Fruit fly (Drosophila melanogaster) whole organism, embryonic: ENCODE measurements around the gene Cdk5alpha.
A peak's percentile ranks its signal among the peaks of the same experiment; 100 is the strongest.

Experiments used
- Bgb ChIP-seq: fragments of 200-800 bp; sonication (Bioruptor generic); IDR thresholded peaks from 2 replicates; pipeline ENCODE4 v1.3.6; 2022; ENCODE audit warnings: missing biosample characterization, missing genetic modification characterization; ENCODE audit not compliant: partially characterized antibody
- CG10366 ChIP-seq: fragments of 200-800 bp; sonication (Bioruptor generic); IDR thresholded peaks from 2 replicates; pipeline ENCODE4 v1.3.6; 2022; ENCODE audit warnings: missing biosample characterization, missing genetic modification characterization
- CG11085 ChIP-seq: fragments of 200-800 bp; sonication (Bioruptor generic); IDR thresholded peaks from 2 replicates; pipeline ENCODE4 v1.3.6; 2022; ENCODE audit warnings: missing biosample characterization, missing genetic modification characterization
- CG12299 ChIP-seq: fragments of 200-800 bp; sonication (Bioruptor generic); optimal IDR thresholded peaks from 2 replicates; lab custom pipeline; 2018; ENCODE audit warnings: missing biosample characterization, mild to moderate bottlenecking, missing genetic modification characterization
- CG14050 ChIP-seq: fragments of 200-800 bp; sonication (Bioruptor generic); IDR thresholded peaks from 3 replicates; pipeline ENCODE4 v1.3.6; 2022; ENCODE audit warnings: missing biosample characterization, missing genetic modification characterization
- CG15601 ChIP-seq: fragments of 200-800 bp; sonication (Bioruptor generic); optimal IDR thresholded peaks from 3 replicates; lab custom pipeline; 2019; ENCODE audit warnings: missing biosample characterization, mild to moderate bottlenecking, missing genetic modification characterization, moderate library complexity
- CG16863 ChIP-seq: fragments of 200-800 bp; sonication (Bioruptor generic); optimal IDR thresholded peaks from 3 replicates; lab custom pipeline; 2016; ENCODE audit warnings: missing biosample characterization, missing genetic modification characterization
- CG18476 ChIP-seq: fragments of 200-800 bp; sonication (Bioruptor generic); optimal IDR thresholded peaks from 2 replicates; lab custom pipeline; 2016; ENCODE audit warnings: missing biosample characterization, mild to moderate bottlenecking, missing genetic modification characterization
- CG42726 ChIP-seq: fragments of 200-800 bp; sonication (Bioruptor generic); IDR thresholded peaks from 2 replicates; pipeline ENCODE4 v1.3.6; 2022; ENCODE audit warnings: missing biosample characterization, missing genetic modification characterization; ENCODE audit not compliant: partially characterized antibody
- CG4820 ChIP-seq: fragments of 200-800 bp; sonication (Bioruptor generic); optimal IDR thresholded peaks from 3 replicates; lab custom pipeline; 2016; ENCODE audit warnings: missing biosample characterization, missing genetic modification characterization
- CG6791 ChIP-seq: fragments of 200-800 bp; sonication (Bioruptor generic); IDR thresholded peaks from 3 replicates; pipeline ENCODE4 v1.3.6; 2022; ENCODE audit warnings: missing biosample characterization, missing genetic modification characterization; ENCODE audit not compliant: partially characterized antibody
- CG7963 ChIP-seq: fragments of 200-800 bp; sonication (Bioruptor generic); IDR thresholded peaks from 3 replicates; pipeline ENCODE4 v1.3.6; 2022; ENCODE audit warnings: missing biosample characterization, missing genetic modification characterization; ENCODE audit not compliant: partially characterized antibody
- CG8388 ChIP-seq: fragments of 200-800 bp; sonication (Bioruptor generic); optimal IDR thresholded peaks from 2 replicates; lab custom pipeline; 2019; ENCODE audit warnings: missing biosample characterization, mild to moderate bottlenecking, missing genetic modification characterization, moderate library complexity
- CG8478 ChIP-seq: fragments of >200 bp; optimal IDR thresholded peaks from 2 replicates; lab custom pipeline; 2018
- CG9215 ChIP-seq: fragments of 200-800 bp; sonication (Bioruptor generic); IDR thresholded peaks from 2 replicates; pipeline ENCODE4 v1.3.6; 2022; ENCODE audit warnings: missing biosample characterization, missing genetic modification characterization
- CG9797 ChIP-seq: fragments of 200-800 bp; sonication (Bioruptor generic); optimal IDR thresholded peaks from 3 replicates; lab custom pipeline; 2018; ENCODE audit warnings: missing biosample characterization, mild to moderate bottlenecking, missing genetic modification characterization
- CTCF ChIP-seq: fragments of 200-800 bp; sonication (Bioruptor generic); optimal IDR thresholded peaks from 2 replicates; lab custom pipeline; 2017; ENCODE audit warnings: missing biosample characterization, mild to moderate bottlenecking, missing genetic modification characterization, moderate library complexity
- Gsc ChIP-seq: fragments of 200-800 bp; sonication (Bioruptor generic); IDR thresholded peaks from 2 replicates; pipeline ENCODE4 v1.3.6; 2022; ENCODE audit warnings: missing biosample characterization, missing genetic modification characterization
- HLH3B ChIP-seq: fragments of 200-800 bp; sonication (Bioruptor generic); IDR thresholded peaks from 2 replicates; pipeline ENCODE4 v1.3.6; 2022; ENCODE audit warnings: missing biosample characterization, missing genetic modification characterization
- HLH54F ChIP-seq: fragments of 200-800 bp; sonication (Bioruptor generic); optimal IDR thresholded peaks from 3 replicates; lab custom pipeline; 2016; ENCODE audit warnings: missing biosample characterization, missing genetic modification characterization
- Hsf ChIP-seq: fragments of 200-800 bp; sonication (Bioruptor generic); optimal IDR thresholded peaks from 3 replicates; lab custom pipeline; 2016; ENCODE audit warnings: missing biosample characterization, missing genetic modification characterization
- Meics ChIP-seq: fragments of 200-800 bp; sonication (Bioruptor generic); optimal IDR thresholded peaks from 2 replicates; lab custom pipeline; 2017; ENCODE audit warnings: missing biosample characterization, mild to moderate bottlenecking, missing genetic modification characterization
- NC2β ChIP-seq: fragments of 200-800 bp; sonication (Bioruptor generic); optimal IDR thresholded peaks from 2 replicates; lab custom pipeline; 2016; ENCODE audit warnings: missing biosample characterization, missing genetic modification characterization
- NFAT ChIP-seq: fragments of 200-800 bp; sonication (Bioruptor generic); IDR thresholded peaks from 2 replicates; pipeline ENCODE4 v1.3.6; 2022; ENCODE audit warnings: missing biosample characterization, missing genetic modification characterization
- al ChIP-seq: fragments of 200-800 bp; sonication (Bioruptor generic); IDR thresholded peaks from 2 replicates; pipeline ENCODE4 v1.3.6; 2022; ENCODE audit warnings: missing biosample characterization, missing genetic modification characterization
- ash1 ChIP-seq: fragments of 200-800 bp; sonication (Bioruptor generic); optimal IDR thresholded peaks from 2 replicates; lab custom pipeline; 2018; ENCODE audit warnings: missing biosample characterization, mild to moderate bottlenecking, missing genetic modification characterization
- bbx ChIP-seq: fragments of 200-800 bp; sonication (Bioruptor generic); IDR thresholded peaks from 2 replicates; pipeline ENCODE4 v1.3.6; 2022; ENCODE audit warnings: missing biosample characterization, missing genetic modification characterization; ENCODE audit not compliant: partially characterized antibody
- bcd ChIP-seq: fragments of 200-800 bp; sonication (Bioruptor generic); optimal IDR thresholded peaks from 2 replicates; lab custom pipeline; 2017; ENCODE audit warnings: missing biosample characterization, mild to moderate bottlenecking, missing genetic modification characterization
- br ChIP-seq: fragments of >200 bp; optimal IDR thresholded peaks from 2 replicates; lab custom pipeline; 2017
- chinmo ChIP-seq: fragments of 200-800 bp; sonication (Bioruptor generic); IDR thresholded peaks from 4 replicates; pipeline ENCODE4 v1.3.6; 2022; ENCODE audit warnings: missing biosample characterization, missing genetic modification characterization; ENCODE audit not compliant: partially characterized antibody
- chn ChIP-seq: fragments of 200-800 bp; sonication (Bioruptor generic); optimal IDR thresholded peaks from 2 replicates; lab custom pipeline; 2016; ENCODE audit warnings: missing biosample characterization, missing genetic modification characterization
- dpn ChIP-seq, 2 experiments: fragments of 200-800 bp; sonication (Bioruptor generic); optimal IDR thresholded peaks; 3 replicates each; lab custom pipeline; 2016; ENCODE audit warnings: missing biosample characterization in 2 of 2, missing genetic modification characterization in 2 of 2
- fd3F ChIP-seq: fragments of 200-800 bp; sonication (Bioruptor generic); optimal IDR thresholded peaks from 2 replicates; lab custom pipeline; 2018; ENCODE audit warnings: missing biosample characterization, mild to moderate bottlenecking, missing genetic modification characterization, moderate library complexity
- fu2 ChIP-seq: fragments of 200-800 bp; sonication (Bioruptor generic); optimal IDR thresholded peaks from 2 replicates; lab custom pipeline; 2016; ENCODE audit warnings: missing biosample characterization, missing genetic modification characterization
- gce ChIP-seq: fragments of 200-800 bp; sonication (Bioruptor generic); IDR thresholded peaks from 3 replicates; pipeline ENCODE4 v1.3.6; 2022; ENCODE audit warnings: missing biosample characterization, missing genetic modification characterization
- jigr1 ChIP-seq: fragments of 200-800 bp; sonication (Bioruptor generic); IDR thresholded peaks from 3 replicates; pipeline ENCODE4 v1.3.6; 2022; ENCODE audit warnings: missing biosample characterization, missing genetic modification characterization
- maf-S ChIP-seq: fragments of 200-800 bp; sonication (Bioruptor generic); optimal IDR thresholded peaks from 2 replicates; lab custom pipeline; 2016; ENCODE audit warnings: missing biosample characterization, missing genetic modification characterization
- nom ChIP-seq: fragments of 200-800 bp; sonication (Bioruptor generic); optimal IDR thresholded peaks from 2 replicates; lab custom pipeline; 2017; ENCODE audit warnings: missing biosample characterization, missing genetic modification characterization, mild to moderate bottlenecking, moderate library complexity, missing genetic modification reagents
- oc ChIP-seq: fragments of 200-800 bp; sonication (Bioruptor generic); optimal IDR thresholded peaks from 2 replicates; lab custom pipeline; 2018; ENCODE audit warnings: missing biosample characterization, mild to moderate bottlenecking, missing genetic modification characterization, moderate library complexity
- otp ChIP-seq: fragments of 200-800 bp; sonication (Bioruptor generic); IDR thresholded peaks from 3 replicates; pipeline ENCODE4, ENCODE4 v1.3.6; 2022; ENCODE audit warnings: missing biosample characterization, missing genetic modification characterization
- pb ChIP-seq: fragments of 200-800 bp; sonication (Bioruptor generic); optimal IDR thresholded peaks from 3 replicates; lab custom pipeline; 2016; ENCODE audit warnings: missing biosample characterization, missing genetic modification characterization
- sens-2 ChIP-seq: fragments of 200-800 bp; sonication (Bioruptor generic); IDR thresholded peaks from 2 replicates; pipeline ENCODE4 v1.3.6; 2022; ENCODE audit warnings: missing biosample characterization, missing genetic modification characterization
- sima ChIP-seq: fragments of 200-800 bp; sonication (Bioruptor generic); optimal IDR thresholded peaks from 2 replicates; lab custom pipeline; 2016; ENCODE audit warnings: missing biosample characterization, missing genetic modification characterization
- slp2 ChIP-seq: fragments of 200-800 bp; sonication (Bioruptor generic); optimal IDR thresholded peaks from 2 replicates; lab custom pipeline; 2016; ENCODE audit warnings: missing biosample characterization, missing genetic modification characterization
- sqz ChIP-seq: fragments of 200-800 bp; sonication (Bioruptor generic); optimal IDR thresholded peaks from 3 replicates; lab custom pipeline; 2018; ENCODE audit warnings: missing biosample characterization, mild to moderate bottlenecking, missing genetic modification characterization
- tin ChIP-seq: fragments of 200-800 bp; sonication (Bioruptor generic); optimal IDR thresholded peaks from 3 replicates; lab custom pipeline; 2016; ENCODE audit warnings: missing biosample characterization, missing genetic modification characterization
- tx ChIP-seq: fragments of 200-800 bp; sonication (Bioruptor generic); optimal IDR thresholded peaks from 2 replicates; lab custom pipeline; 2016; ENCODE audit warnings: missing biosample characterization, missing genetic modification characterization
- usp ChIP-seq: fragments of >200 bp; optimal IDR thresholded peaks from 2 replicates; lab custom pipeline; 2017; ENCODE audit warnings: missing biosample characterization, missing genetic modification characterization
- wor ChIP-seq: fragments of 200-800 bp; sonication (Bioruptor generic); IDR thresholded peaks from 2 replicates; pipeline ENCODE4 v1.3.6; 2022; ENCODE audit warnings: missing biosample characterization, missing genetic modification characterization
- zfh2 ChIP-seq: fragments of 200-800 bp; sonication (Bioruptor generic); optimal IDR thresholded peaks from 2 replicates; lab custom pipeline; 2016; ENCODE audit warnings: missing biosample characterization, missing genetic modification characterization

The Cdk5alpha gene

DNA sequence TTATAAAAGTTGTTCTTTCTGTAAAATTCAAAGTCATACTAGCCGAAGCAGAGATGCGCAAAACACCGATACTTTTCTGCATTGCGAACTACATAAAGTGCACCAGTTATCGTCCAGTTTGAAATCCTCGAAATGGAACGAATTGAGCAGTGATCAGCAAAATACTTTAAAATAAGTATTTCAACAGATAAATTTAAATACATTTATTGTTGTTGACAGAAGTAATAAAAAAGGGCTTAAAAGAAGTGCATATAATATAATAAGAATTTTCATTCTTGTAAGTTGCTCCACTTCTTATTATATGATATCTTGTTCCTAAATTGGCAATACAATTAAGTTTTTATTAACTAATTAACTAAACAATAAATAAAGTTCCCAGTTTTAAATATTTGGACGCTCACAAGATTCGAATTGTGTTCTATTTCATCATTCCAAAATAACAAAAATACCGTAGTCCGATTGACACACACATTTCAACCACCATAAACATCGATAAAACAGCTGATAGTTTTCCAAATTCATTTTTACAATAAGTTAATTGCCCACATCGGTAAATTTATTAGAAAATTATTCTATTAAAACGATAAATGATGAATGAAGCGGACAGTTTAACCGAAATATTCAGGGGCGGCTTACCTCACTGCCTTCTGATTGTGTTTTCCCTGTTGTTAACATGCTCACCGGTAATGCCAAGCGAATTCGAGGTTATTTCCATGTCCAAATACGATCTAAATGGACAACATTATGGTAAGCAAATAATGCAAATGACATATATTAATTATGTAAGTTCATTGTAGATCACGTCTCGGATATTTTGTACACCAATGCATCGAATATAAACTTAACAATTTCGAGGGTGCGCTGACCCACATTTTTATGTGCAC is 3.8 kb upstream of the Cdk5alpha start, which contains the start of the genes Usp14 and CG4972 (continued):
- TF ChIP-seq CG6791 (GFP tag; lab: Robert Waterston, UW), result peak; percentile 56; the same call in 2 of the 3 replicates
- TF ChIP-seq fu2 (GFP tag; lab: Kevin White, UChicago), result no peak
- TF ChIP-seq fd3F (GFP tag; lab: Kevin White, UChicago), result no peak
- no peak for TF ChIP-seq chinmo (GFP tag; lab: Robert Waterston, UW)
- TF ChIP-seq CG10366 (GFP tag; lab: Robert Waterston, UW), result no peak
- no peak for TF ChIP-seq gce (GFP tag; lab: Robert Waterston, UW)
- TF ChIP-seq maf-S (GFP tag; lab: Kevin White, UChicago), result no peak
- no peak for TF ChIP-seq CG18476
- peak; percentile 11 for TF ChIP-seq CG15601
- no peak for TF ChIP-seq CG8478 (lab: Kevin White, UChicago)
- TF ChIP-seq Meics (GFP tag; lab: Kevin White, UChicago), result no peak
- TF ChIP-seq sima (GFP tag; lab: Kevin White, UChicago), result no peak
- no peak for TF ChIP-seq tx (GFP tag; lab: Kevin White, UChicago)
- no peak for TF ChIP-seq CG16863 (GFP tag; lab: Kevin White, UChicago)
- no peak for TF ChIP-seq chn
- no peak for TF ChIP-seq slp2 (GFP tag; lab: Kevin White, UChicago)
- TF ChIP-seq CG8388 (GFP tag; lab: Kevin White, UChicago), result no peak
- TF ChIP-seq Gsc (GFP tag; lab: Robert Waterston, UW), result no peak
- TF ChIP-seq CG11085 (GFP tag; lab: Robert Waterston, UW), result no peak
- TF ChIP-seq wor, result no peak
- 0 out of 2 replicates have a peak, but pooled peaks have one; percentile 9 for TF ChIP-seq CG42726 (GFP tag; lab: Robert Waterston, UW)
- 0 out of 3 replicates have a peak, but pooled peaks have one; percentile 6 for TF ChIP-seq CG7963 (GFP tag; lab: Robert Waterston, UW)

DNA sequence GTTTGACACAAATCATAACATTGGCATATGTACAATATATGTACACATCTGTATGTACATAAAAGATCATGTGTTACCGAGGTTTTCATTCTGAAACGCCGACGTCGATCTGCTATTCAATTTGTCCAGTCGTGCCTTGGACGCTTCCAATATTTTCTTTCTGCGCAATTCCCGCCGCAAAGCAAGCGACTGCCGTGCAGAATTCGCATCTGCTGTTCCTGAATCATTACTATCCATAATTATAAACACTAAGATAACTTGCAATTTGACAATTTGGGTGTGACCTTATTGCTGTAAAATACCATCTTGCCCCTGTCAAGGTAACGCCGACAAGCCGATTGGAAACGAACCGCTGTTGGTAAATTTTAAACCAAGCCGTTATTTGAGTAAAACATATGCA is 1.1 kb upstream of the Cdk5alpha start:
- TF ChIP-seq oc (tag; lab: Kevin White, UChicago) (no peak), HLH54F (GFP tag; lab: Kevin White, UChicago) (no peak), al (GFP tag; lab: Robert Waterston, UW) (no peak), bcd (no peak), otp (GFP tag; lab: Robert Waterston, UW) (no peak), bbx (GFP tag; lab: Robert Waterston, UW) (no peak), CG4820 (GFP tag; lab: Kevin White, UChicago) (no peak), usp (GFP tag; lab: Kevin White, UChicago) (no peak), dpn (GFP tag; optimal IDR thresholded peaks at IDR 0.05; lab: Kevin White, UChicago) (no peak), sens-2 (GFP tag; lab: Robert Waterston, UW) (no peak), CG9215 (GFP tag; lab: Robert Waterston, UW) (no peak), NC2β (GFP tag; lab: Kevin White, UChicago) (no peak), CG12299 (no peak), pb (GFP tag; lab: Kevin White, UChicago) (no peak), tin (GFP tag; lab: Kevin White, UChicago) (no peak), ash1 (GFP tag; lab: Kevin White, UChicago) (no peak), NFAT (GFP tag; lab: Robert Waterston, UW) (no peak), CG18476 (no peak), nom (GFP tag; lab: Kevin White, UChicago) (no peak), sqz (GFP tag; lab: Kevin White, UChicago) (no peak), CG14050 (GFP tag; lab: Robert Waterston, UW) (no peak), CTCF (no peak), jigr1 (no peak), CG9797 (GFP tag; lab: Kevin White, UChicago) (peak; percentile 69), HLH3B (GFP tag; lab: Robert Waterston, UW) (no peak), Hsf (GFP tag; lab: Kevin White, UChicago) (no peak), Bgb (no peak), zfh2 (no peak), br (lab: Kevin White, UChicago) (no peak)
